Worm (Caenorhabditis elegans): ENCODE data around the gene chil-2.

chil-2 gene

DNA sequence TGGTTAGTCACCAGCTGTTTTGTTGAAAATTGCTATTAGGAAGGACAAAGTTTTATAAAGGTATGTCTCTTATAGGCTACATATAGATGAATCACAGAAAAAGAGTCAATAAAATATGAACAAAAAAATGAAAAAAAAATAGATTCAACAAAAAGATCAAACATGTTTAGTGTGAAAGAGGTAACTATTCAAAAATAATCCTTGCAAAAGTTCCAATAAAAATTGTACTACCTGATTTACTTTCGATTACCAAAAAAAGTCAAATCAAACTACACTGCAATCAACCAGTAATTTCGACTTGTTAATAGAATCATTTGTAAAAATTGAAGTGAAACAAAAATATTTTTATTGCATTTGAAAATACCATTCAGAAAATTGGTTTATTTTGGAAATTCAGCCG lies 23.5 kb downstream of the chil-2 start, which contains the start of gene ZK938.10:
Gene ZK938.10, minus strand, starts transcription at position 101 of the 400 bp plus-strand sequence.
- TF ChIP-seq ztf-16 (tag; optimal IDR thresholded peaks at IDR 0.05) (no peak), hlh-6 (tag; optimal IDR thresholded peaks at IDR 0.05) (no peak), ceh-14 (tag; optimal IDR thresholded peaks at IDR 0.05) (no peak)

DNA sequence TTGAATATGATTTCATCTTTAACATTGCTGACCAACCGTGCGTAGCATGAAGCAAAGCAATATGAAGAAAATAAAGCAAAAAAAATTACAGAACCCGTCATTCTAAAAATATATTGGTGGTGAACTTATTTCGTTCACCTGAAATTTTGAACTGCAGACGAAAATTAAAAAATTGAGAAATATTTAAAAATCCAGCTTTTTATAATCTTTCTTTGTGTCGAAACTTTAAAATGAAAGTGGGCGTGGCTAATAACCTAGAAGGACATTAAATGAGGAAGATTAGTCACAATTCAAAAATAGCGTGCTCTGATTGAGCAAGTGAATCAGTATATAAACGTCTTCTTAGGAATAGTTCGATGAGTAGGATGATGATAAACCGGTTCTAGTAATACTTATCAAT lies 24.9 kb downstream of the chil-2 start, which contains the start of gene old-2:
Gene old-2, minus strand, starts transcription at position 101 of the 400 bp plus-strand sequence.
- no peak for TF ChIP-seq npax-4 (tag; optimal IDR thresholded peaks at IDR 0.05)
- TF ChIP-seq nhr-11 (tag; optimal IDR thresholded peaks at IDR 0.05) = no peak
- no peak for TF ChIP-seq ceh-6 (GFP tag; optimal IDR thresholded peaks at IDR 0.05)
- TF ChIP-seq ttx-3 (tag; optimal IDR thresholded peaks at IDR 0.05) = no peak
- TF ChIP-seq unc-42 (tag; optimal IDR thresholded peaks at IDR 0.05) = no peak
- TF ChIP-seq ceh-22 (tag; optimal IDR thresholded peaks at IDR 0.05) = no peak
- no peak for TF ChIP-seq ref-2 (tag; optimal IDR thresholded peaks at IDR 0.05)
- TF ChIP-seq pqm-1 (tag; optimal IDR thresholded peaks at IDR 0.05) = no peak
- no peak for TF ChIP-seq mec-3 (tag; optimal IDR thresholded peaks at IDR 0.05; ENCODE audit: borderline replicate concordance)
- TF ChIP-seq zip-5 (tag; optimal IDR thresholded peaks at IDR 0.05) = no peak

DNA sequence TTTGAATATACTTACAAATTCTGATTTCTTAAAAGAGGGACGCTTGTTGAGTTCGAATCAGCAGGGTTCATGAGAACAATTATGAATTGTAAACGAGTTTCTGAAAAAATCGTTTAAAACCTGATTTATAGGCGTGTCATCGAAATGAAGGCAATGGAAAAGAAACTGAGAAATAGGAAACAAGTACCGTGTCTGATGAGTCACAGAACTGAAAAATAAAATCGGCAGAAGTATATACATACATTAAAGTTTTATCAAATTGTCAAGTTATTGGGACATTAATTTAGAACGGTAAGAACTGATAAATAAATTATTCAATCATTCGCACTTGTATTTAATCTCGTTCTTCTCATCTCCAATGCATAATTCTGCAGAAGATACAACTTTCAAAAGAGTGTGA lies 29.2 kb downstream of the chil-2 start, which contains the start of gene chil-9:
Gene chil-9, minus strand, starts transcription at position 101 of the 400 bp plus-strand sequence.
- TF ChIP-seq ceh-14 (tag; optimal IDR thresholded peaks at IDR 0.05) = no peak
- TF ChIP-seq pax-1 (tag; optimal IDR thresholded peaks at IDR 0.05) = no peak
- TF ChIP-seq nhr-11 (tag; optimal IDR thresholded peaks at IDR 0.05) = no peak
- no peak for TF ChIP-seq pag-3 (tag; optimal IDR thresholded peaks at IDR 0.05; ENCODE audit: borderline replicate concordance)
- no peak for TF ChIP-seq rnt-1 (tag; optimal IDR thresholded peaks at IDR 0.05)
- no peak for TF ChIP-seq C08G9.2 (tag; optimal IDR thresholded peaks at IDR 0.05)
- no peak for TF ChIP-seq pros-1 (tag; optimal IDR thresholded peaks at IDR 0.05)
- TF ChIP-seq elt-2 (tag; optimal IDR thresholded peaks at IDR 0.05) = no peak
- no peak for TF ChIP-seq C38D4.7 (GFP tag; optimal IDR thresholded peaks at IDR 0.05)
- TF ChIP-seq Y22D7AL.16 (tag; optimal IDR thresholded peaks at IDR 0.05) = no peak
- no peak for TF ChIP-seq K02D7.2 (tag; optimal IDR thresholded peaks at IDR 0.05)
- TF ChIP-seq zip-5 (tag; optimal IDR thresholded peaks at IDR 0.05) = no peak
- TF ChIP-seq unc-55 (GFP tag; optimal IDR thresholded peaks at IDR 0.05) = no peak

- TF ChIP-seq ama-1 (optimal IDR thresholded peaks at IDR 0.05) = no peak
- TF ChIP-seq fkh-6 (tag; optimal IDR thresholded peaks at IDR 0.05) = no peak
- no peak for TF ChIP-seq fax-1 (tag; optimal IDR thresholded peaks at IDR 0.05)
- TF ChIP-seq nfya-1 (tag; optimal IDR thresholded peaks at IDR 0.05) = no peak
- TF ChIP-seq unc-86 (tag; optimal IDR thresholded peaks at IDR 0.05) = no peak
- TF ChIP-seq ztf-16 (tag; optimal IDR thresholded peaks at IDR 0.05) = no peak
These were observed 32.4 kb downstream of the chil-2 start, which contains the start of gene rnh-1.2 for ce11 chrII:9841985-9842505. rnh-1.2 (minus strand) TSS chrII:9842035.

DNA sequence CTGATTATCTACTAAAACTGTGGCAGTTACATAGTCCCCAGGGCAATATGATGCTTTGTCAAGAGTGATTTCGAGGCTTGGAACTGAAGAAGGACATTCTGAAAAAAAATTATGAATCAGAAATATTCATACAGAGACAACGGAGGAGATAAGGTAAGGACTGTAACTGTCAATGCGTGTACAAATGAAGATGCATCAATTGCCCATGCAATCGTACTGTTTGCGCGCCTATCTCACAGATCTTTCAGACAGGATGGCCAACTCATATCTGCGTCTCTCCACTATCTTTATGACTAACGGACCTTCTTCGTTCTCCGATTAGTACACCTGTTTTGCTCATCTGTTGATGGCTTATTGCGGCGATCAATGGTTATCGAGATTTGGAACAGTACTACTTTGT lies 34.1 kb downstream of the chil-2 start, which contains the start of gene ZK938.11:
Gene ZK938.11, minus strand, starts transcription at position 101 of the 400 bp plus-strand sequence.
- TF ChIP-seq sox-4 (tag; optimal IDR thresholded peaks at IDR 0.05) = no peak
- TF ChIP-seq npax-4 (tag; optimal IDR thresholded peaks at IDR 0.05) = no peak
- TF ChIP-seq lin-11 (tag; optimal IDR thresholded peaks at IDR 0.05) = no peak
- TF ChIP-seq unc-86 (tag; optimal IDR thresholded peaks at IDR 0.05) = no peak
- TF ChIP-seq T23F11.4 (GFP tag; optimal IDR thresholded peaks at IDR 0.05) = no peak
- TF ChIP-seq pat-9 (tag; optimal IDR thresholded peaks at IDR 0.05) = no peak
- no peak for TF ChIP-seq ceh-9 (tag; optimal IDR thresholded peaks at IDR 0.05)
- TF ChIP-seq pag-3 (tag; optimal IDR thresholded peaks at IDR 0.05; ENCODE audit: borderline replicate concordance) = no peak
- TF ChIP-seq K02D7.2 (tag; optimal IDR thresholded peaks at IDR 0.05) = no peak
- no peak for TF ChIP-seq elt-2 (tag; optimal IDR thresholded peaks at IDR 0.05)
- no peak for TF ChIP-seq C38D4.7 (GFP tag; optimal IDR thresholded peaks at IDR 0.05)
- no peak for TF ChIP-seq ztf-16 (tag; optimal IDR thresholded peaks at IDR 0.05)
- no peak for TF ChIP-seq ceh-19 (GFP tag; optimal IDR thresholded peaks at IDR 0.05)
- TF ChIP-seq hlh-30 (tag; optimal IDR thresholded peaks at IDR 0.05; ENCODE audit: insufficient read depth) = no peak
- TF ChIP-seq pha-2 (tag; optimal IDR thresholded peaks at IDR 0.05) = no peak
- no peak for TF ChIP-seq dve-1 (tag; optimal IDR thresholded peaks at IDR 0.05)
- TF ChIP-seq C08G9.2 (tag; optimal IDR thresholded peaks at IDR 0.05) = no peak
- TF ChIP-seq sox-2 (GFP tag; IDR thresholded peaks at IDR 0.05) = no peak
- TF ChIP-seq ahr-1 (tag; optimal IDR thresholded peaks at IDR 0.05) = no peak

Measured in whole organism, late embryonic.